Worm (Caenorhabditis elegans) whole organism, L4/young adult: ENCODE measurements around the gene ZK355.8.

Experiments
- dao-5 ChIP-seq: sonication (generic microtip); optimal IDR thresholded peaks from 2 replicates; lab custom pipeline; 2016; ENCODE audit warnings: missing genotype, missing genetic modification characterization, moderate library complexity, missing compliant biosample characterization
- him-1 ChIP-seq: sonication (generic microtip); optimal IDR thresholded peaks from 2 replicates; lab custom pipeline; 2016; ENCODE audit warnings: missing genotype, missing genetic modification reagents, missing genetic modification characterization, missing compliant biosample characterization

DNA sequence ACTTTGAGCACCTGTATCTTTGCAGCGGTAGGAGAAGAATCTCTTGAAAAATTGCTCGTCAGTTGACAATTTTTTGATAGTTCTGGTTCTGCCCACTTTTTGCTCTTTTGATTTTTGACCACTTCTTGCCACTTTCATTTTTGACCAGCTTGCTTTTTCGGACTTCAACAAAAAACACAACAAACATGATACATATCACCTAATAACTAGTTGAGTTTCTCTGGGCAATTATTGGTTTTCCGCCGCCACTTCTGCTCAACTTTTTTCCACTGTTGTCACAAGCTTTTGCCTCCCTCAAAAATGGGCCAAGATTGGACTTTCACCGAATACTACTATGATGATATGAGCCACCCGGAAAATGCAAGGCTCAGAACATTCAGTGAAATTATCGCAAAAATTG lies 30.7 kb downstream of the ZK355.8 start, which contains the start of gene srw-60:
- no peak for TF ChIP-seq him-1
- TF ChIP-seq dao-5 = no peak
